Worm (Caenorhabditis elegans) whole organism, L4 larva: ENCODE results near the gene fil-1.

ENCODE experiments used
- D1046.2 ChIP-seq: fragments of 200-800 bp; sonication (Bioruptor generic); IDR thresholded peaks from 2 replicates; pipeline ENCODE4 v1.3.6; 2022; ENCODE audit warnings: missing genetic modification characterization, missing compliant biosample characterization
- F10B5.3 ChIP-seq: sonication (generic microtip); optimal IDR thresholded peaks from 2 replicates; lab custom pipeline; 2016; ENCODE audit warnings: mild to moderate bottlenecking, missing genetic modification characterization, missing compliant biosample characterization
- Y5F2A.4 ChIP-seq: fragments of 200-800 bp; sonication (Bioruptor generic); optimal IDR thresholded peaks from 2 replicates; lab custom pipeline; 2018; ENCODE audit warnings: mild to moderate bottlenecking, missing genetic modification characterization, missing compliant biosample characterization
- Y75B8A.6 ChIP-seq: fragments of 200-800 bp; sonication (Bioruptor generic); IDR thresholded peaks from 2 replicates; pipeline ENCODE4 v1.3.6; 2022; ENCODE audit warnings: missing genetic modification reagents, missing genetic modification characterization, missing compliant biosample characterization
- ZK546.5 ChIP-seq, 2 experiments: sonication (generic microtip); optimal IDR thresholded peaks; 2 replicates each; lab custom pipeline; 2017; ENCODE audit warnings: missing biosample characterization in 2 of 2, missing genetic modification characterization in 2 of 2
- aly-2 ChIP-seq: sonication (generic microtip); optimal IDR thresholded peaks from 2 replicates; lab custom pipeline; 2018; ENCODE audit warnings: missing biosample characterization, missing genetic modification characterization
- ama-1 ChIP-seq: fragments of 150-350 bp; optimal IDR thresholded peaks from 2 replicates; lab custom pipeline; 2014; ENCODE audit warnings: inconsistent platforms, mixed read lengths
- arid-1 ChIP-seq: fragments of 200-800 bp; sonication (Bioruptor generic); conservative IDR thresholded peaks from 2 replicates; pipeline ENCODE4 v1.3.6; 2022; ENCODE audit warnings: missing genetic modification reagents, missing genetic modification characterization, missing compliant biosample characterization
- attf-4 ChIP-seq: sonication (generic microtip); optimal IDR thresholded peaks from 3 replicates; lab custom pipeline; 2017; ENCODE audit warnings: missing biosample characterization, missing genetic modification characterization
- ceh-20 ChIP-seq: fragments of 200-800 bp; sonication (Bioruptor generic); IDR thresholded peaks from 2 replicates; pipeline ENCODE4 v1.3.6; 2022; ENCODE audit warnings: missing genetic modification reagents, missing genetic modification characterization, missing compliant biosample characterization
- ceh-44 ChIP-seq: fragments of 200-800 bp; sonication (Bioruptor generic); IDR thresholded peaks from 2 replicates; pipeline ENCODE4 v1.3.6; 2022; ENCODE audit warnings: missing genetic modification reagents, missing genetic modification characterization, missing compliant biosample characterization
- ceh-82 ChIP-seq: sonication (generic microtip); optimal IDR thresholded peaks from 2 replicates; lab custom pipeline; 2017; ENCODE audit warnings: missing biosample characterization, missing genetic modification characterization
- ctbp-1 ChIP-seq: fragments of 200-800 bp; sonication (Bioruptor generic); IDR thresholded peaks from 2 replicates; pipeline ENCODE4 v1.3.6; 2022; ENCODE audit warnings: missing genetic modification reagents, missing genetic modification characterization, missing compliant biosample characterization
- daf-12 ChIP-seq: fragments of 150-350 bp; optimal IDR thresholded peaks from 2 replicates; lab custom pipeline; 2014; ENCODE audit warnings: missing biosample characterization, missing genetic modification reagents, missing genetic modification characterization
- daf-19 ChIP-seq: fragments of 200-800 bp; sonication (Bioruptor generic); conservative IDR thresholded peaks from 2 replicates; pipeline ENCODE4 v1.3.6; 2022; ENCODE audit warnings: missing genetic modification characterization, missing compliant biosample characterization
- daf-8 ChIP-seq: fragments of 200-800 bp; sonication (Bioruptor generic); IDR thresholded peaks from 2 replicates; pipeline ENCODE4 v1.3.6; 2022; ENCODE audit warnings: missing genetic modification characterization, missing compliant biosample characterization
- dmd-6 ChIP-seq: fragments of 200-800 bp; sonication (Bioruptor generic); IDR thresholded peaks from 2 replicates; pipeline ENCODE4 v1.3.6; 2022; ENCODE audit warnings: missing genetic modification reagents, missing genetic modification characterization, missing compliant biosample characterization
- fkh-10 ChIP-seq: fragments of 150-350 bp; optimal IDR thresholded peaks from 2 replicates; lab custom pipeline; 2014; ENCODE audit warnings: missing biosample characterization, missing genetic modification reagents, missing genetic modification characterization
- gei-8 ChIP-seq: fragments of 200-800 bp; sonication (Bioruptor generic); optimal IDR thresholded peaks from 2 replicates; lab custom pipeline; 2018; ENCODE audit warnings: mild to moderate bottlenecking, missing genetic modification characterization, missing compliant biosample characterization
- hlh-30 ChIP-seq: sonication (generic microtip); optimal IDR thresholded peaks from 2 replicates; lab custom pipeline; 2017; ENCODE audit warnings: antibody characterized with exemption, mild to moderate bottlenecking, missing genetic modification characterization, missing compliant biosample characterization; ENCODE audit not compliant: insufficient read depth
- hmg-1.1 ChIP-seq: fragments of 200-800 bp; sonication (Bioruptor generic); IDR thresholded peaks from 2 replicates; pipeline ENCODE4 v1.3.6; 2022; ENCODE audit warnings: missing genetic modification reagents, missing genetic modification characterization, missing compliant biosample characterization
- jun-1 ChIP-seq: fragments of 150-350 bp; optimal IDR thresholded peaks from 2 replicates; lab custom pipeline; 2014; ENCODE audit warnings: missing biosample characterization, missing genetic modification reagents, missing genetic modification characterization
- lim-7 ChIP-seq: fragments of 200-800 bp; sonication (Bioruptor generic); IDR thresholded peaks from 2 replicates; pipeline ENCODE4 v1.3.6; 2022; ENCODE audit warnings: missing genetic modification characterization, missing compliant biosample characterization
- lin-13 ChIP-seq: fragments of 150-350 bp; optimal IDR thresholded peaks from 2 replicates; lab custom pipeline; 2014; ENCODE audit warnings: missing biosample characterization, missing genetic modification reagents, missing genetic modification characterization
- lin-38 ChIP-seq: fragments of 200-800 bp; sonication (Bioruptor generic); IDR thresholded peaks from 2 replicates; pipeline ENCODE4 v1.3.6; 2022; ENCODE audit warnings: missing genetic modification reagents, missing genetic modification characterization, missing compliant biosample characterization
- lir-3 ChIP-seq: sonication (generic microtip); optimal IDR thresholded peaks from 2 replicates; lab custom pipeline; 2016; ENCODE audit warnings: mild to moderate bottlenecking, missing genetic modification characterization, missing compliant biosample characterization
- madf-5 ChIP-seq, 2 experiments: fragments of 200-800 bp; sonication (Bioruptor generic); IDR thresholded peaks; 2 replicates each; pipeline ENCODE4 v1.3.6; 2022; ENCODE audit warnings: missing compliant biosample characterization in 2 of 2, missing genetic modification characterization in 2 of 2
- madf-9 ChIP-seq: fragments of 200-800 bp; sonication (Bioruptor generic); conservative IDR thresholded peaks from 2 replicates; pipeline ENCODE4 v1.3.6; 2022; ENCODE audit warnings: missing genetic modification reagents, missing genetic modification characterization, missing compliant biosample characterization
- mdt-29 ChIP-seq: fragments of 200-800 bp; sonication (Bioruptor generic); IDR thresholded peaks from 2 replicates; pipeline ENCODE4 v1.3.6; 2022; ENCODE audit warnings: missing genetic modification reagents, missing genetic modification characterization, missing compliant biosample characterization
- mep-1 ChIP-seq: fragments of 150-350 bp; sonication (generic microtip); optimal IDR thresholded peaks from 3 replicates; lab custom pipeline; 2014; ENCODE audit warnings: missing biosample characterization, missing genetic modification characterization
- mxl-2 ChIP-seq: fragments of 200-800 bp; sonication (Bioruptor generic); conservative IDR thresholded peaks from 2 replicates; pipeline ENCODE4 v1.3.6; 2022; ENCODE audit warnings: missing genetic modification reagents, missing genetic modification characterization, missing compliant biosample characterization
- mxl-3 ChIP-seq: fragments of 200-800 bp; sonication (Bioruptor generic); optimal IDR thresholded peaks from 2 replicates; lab custom pipeline; 2018; ENCODE audit warnings: mild to moderate bottlenecking, missing genetic modification characterization, missing compliant biosample characterization
- nhr-25 ChIP-seq: sonication (generic microtip); optimal IDR thresholded peaks from 2 replicates; lab custom pipeline; 2017; ENCODE audit warnings: missing genetic modification characterization, mild to moderate bottlenecking, missing compliant biosample characterization, antibody characterized with exemption, moderate library complexity, borderline replicate concordance; ENCODE audit not compliant: insufficient read depth
- nhr-41 ChIP-seq: fragments of 200-800 bp; sonication (Bioruptor generic); IDR thresholded peaks from 2 replicates; pipeline ENCODE4 v1.3.6; 2022; ENCODE audit warnings: missing genetic modification reagents, missing genetic modification characterization, missing compliant biosample characterization
- nhr-42 ChIP-seq: fragments of 200-800 bp; sonication (Bioruptor generic); IDR thresholded peaks from 2 replicates; pipeline ENCODE4 v1.3.6; 2022; ENCODE audit warnings: missing genetic modification characterization, missing compliant biosample characterization
- nhr-77 ChIP-seq: fragments of 150-350 bp; optimal IDR thresholded peaks from 2 replicates; lab custom pipeline; 2014; ENCODE audit warnings: missing biosample characterization, missing genetic modification characterization
- php-3 ChIP-seq: fragments of 200-800 bp; sonication (Bioruptor generic); IDR thresholded peaks from 2 replicates; pipeline ENCODE4 v1.3.6; 2022; ENCODE audit warnings: missing genetic modification reagents, missing genetic modification characterization, missing compliant biosample characterization
- pqm-1 ChIP-seq: sonication (generic microtip); optimal IDR thresholded peaks from 2 replicates; lab custom pipeline; 2017; ENCODE audit warnings: missing biosample characterization, missing genetic modification characterization
- set-16 ChIP-seq: fragments of 200-800 bp; sonication (Bioruptor generic); IDR thresholded peaks from 2 replicates; pipeline ENCODE4 v1.3.6; 2022; ENCODE audit warnings: missing genetic modification reagents, missing genetic modification characterization, missing compliant biosample characterization
- skn-1 ChIP-seq: fragments of 150-350 bp; optimal IDR thresholded peaks from 2 replicates; lab custom pipeline; 2014; ENCODE audit warnings: missing biosample characterization, missing genetic modification characterization
- snpc-1.2 ChIP-seq: fragments of 200-800 bp; sonication (Bioruptor generic); IDR thresholded peaks from 2 replicates; pipeline ENCODE4 v1.3.6; 2022; ENCODE audit warnings: missing genetic modification reagents, missing genetic modification characterization, missing compliant biosample characterization
- snpc-4 ChIP-seq: fragments of 150-350 bp; optimal IDR thresholded peaks from 2 replicates; lab custom pipeline; 2014; ENCODE audit warnings: missing biosample characterization, missing genetic modification characterization
- tra-1 ChIP-seq: fragments of 200-800 bp; sonication (Bioruptor generic); IDR thresholded peaks from 2 replicates; pipeline ENCODE4 v1.3.6; 2022; ENCODE audit warnings: missing genetic modification reagents, missing genetic modification characterization, missing compliant biosample characterization
- unc-62 ChIP-seq, 3 experiments: fragments of 150-350 bp in 1 of 3; sonication (generic microtip); optimal IDR thresholded peaks in 2 of 3; peaks in 1 of 3; 1 replicate in 1 of 3; 2 replicates in 2 of 3; lab custom pipeline; 2014 to 2017; ENCODE audit warnings: missing biosample characterization in 3 of 3, missing genetic modification characterization in 3 of 3, missing genetic modification reagents in 3 of 3, missing genotype in 1 of 3
- zfp-2 ChIP-seq: sonication (generic microtip); optimal IDR thresholded peaks from 2 replicates; lab custom pipeline; 2016; ENCODE audit warnings: mild to moderate bottlenecking, missing genetic modification characterization, missing compliant biosample characterization
- zfp-3 ChIP-seq: fragments of 200-800 bp; sonication (Bioruptor generic); conservative IDR thresholded peaks from 2 replicates; pipeline ENCODE4 v1.3.6; 2022; ENCODE audit warnings: missing genetic modification reagents, missing genetic modification characterization, missing compliant biosample characterization
- zip-11 ChIP-seq: fragments of 200-800 bp; sonication (Bioruptor generic); IDR thresholded peaks from 2 replicates; pipeline ENCODE4 v1.3.6; 2022; ENCODE audit warnings: missing genetic modification characterization, missing compliant biosample characterization
- zip-2 ChIP-seq: fragments of 150-350 bp; optimal IDR thresholded peaks from 2 replicates; lab custom pipeline; 2014; ENCODE audit warnings: missing biosample characterization, missing genetic modification characterization
- ztf-11 ChIP-seq: fragments of 150-350 bp; optimal IDR thresholded peaks from 2 replicates; lab custom pipeline; 2014; ENCODE audit warnings: missing biosample characterization, missing genetic modification characterization
- ztf-7 ChIP-seq: fragments of 150-350 bp; optimal IDR thresholded peaks from 2 replicates; lab custom pipeline; 2014; ENCODE audit warnings: missing biosample characterization, missing genetic modification characterization

fil-1 gene

ce11 chrV:15000055-15000704, 6.5 kb downstream of the fil-1 start, which contains the start of gene rps-16:
Gene rps-16 (minus strand): TSS chrV:15000541.
- TF ChIP-seq lim-7 (GFP tag; lab: Robert Waterston, UW) (no peak), ztf-11 (tag; lab: Kevin White, UChicago) (no peak), Y75B8A.6 (no peak), madf-5 (GFP tag; IDR thresholded peaks at IDR 0.05; lab: Robert Waterston, UW) (0 out of 4 replicates have a peak, but pooled peaks of 1 of the 2 experiments have one; percentile 38), zfp-3 (GFP tag; lab: Robert Waterston, UW) (no peak), madf-9 (GFP tag; lab: Robert Waterston, UW) (no peak), ztf-7 (no peak), ceh-44 (GFP tag; lab: Robert Waterston, UW) (no peak), ceh-82 (tag; lab: Kevin White, UChicago) (no peak), Y5F2A.4 (GFP tag; lab: Kevin White, UChicago) (peak; percentile 47), snpc-4 (tag; lab: Kevin White, UChicago) (no peak), daf-8 (no peak), snpc-1.2 (peak; percentile 10; the same call in 1 of the 2 replicates), arid-1 (GFP tag; lab: Robert Waterston, UW) (no peak), ama-1 (lab: Kevin White, UChicago) (no peak), nhr-41 (GFP tag; lab: Robert Waterston, UW) (no peak), zip-11 (no peak), mxl-2 (GFP tag; lab: Robert Waterston, UW) (no peak), jun-1 (tag; lab: Kevin White, UChicago) (no peak), D1046.2 (GFP tag; lab: Robert Waterston, UW) (no peak), nhr-77 (tag; lab: Kevin White, UChicago) (no peak), lir-3 (tag; lab: Kevin White, UChicago) (no peak), nhr-42 (no peak), ctbp-1 (GFP tag; lab: Robert Waterston, UW) (peak; percentile 65; the same call in 1 of the 2 replicates), zfp-2 (tag; lab: Kevin White, UChicago) (no peak), nhr-25 (peak; percentile 32), unc-62 (GFP tag; optimal IDR thresholded peaks at IDR 0.05 in 1 of 2; lab: Kevin White, UChicago) (peak in 1 of 2 experiments; percentile 81), unc-62 (tag; optimal IDR thresholded peaks at IDR 0.05; lab: Kevin White, UChicago) (no peak), daf-19 (GFP tag; lab: Robert Waterston, UW) (peak; percentile 54; the same call in 1 of the 2 replicates), pqm-1 (no peak), php-3 (GFP tag; lab: Robert Waterston, UW) (no peak; the same call in 1 of the 2 replicates), F10B5.3 (no peak), mdt-29 (GFP tag; lab: Robert Waterston, UW) (peak; percentile 68; the same call in 1 of the 2 replicates), aly-2 (tag; lab: Kevin White, UChicago) (peak; percentile 17), ceh-20 (GFP tag; lab: Robert Waterston, UW) (no peak), attf-4 (tag; lab: Kevin White, UChicago) (no peak), hlh-30 (no peak), hmg-1.1 (no peak), lin-13 (GFP tag; lab: Kevin White, UChicago) (peak; percentile 38), skn-1 (no peak), mxl-3 (GFP tag; lab: Kevin White, UChicago) (no peak), zip-2 (tag; lab: Kevin White, UChicago) (no peak), dmd-6 (GFP tag; lab: Robert Waterston, UW) (no peak), gei-8 (GFP tag; lab: Kevin White, UChicago) (no peak), ZK546.5 (tag; optimal IDR thresholded peaks at IDR 0.05; lab: Kevin White, UChicago) (no peak), daf-12 (tag; lab: Kevin White, UChicago) (no peak), set-16 (GFP tag; lab: Robert Waterston, UW) (peak; percentile 40; the same call in 1 of the 2 replicates), lin-38 (GFP tag; lab: Robert Waterston, UW) (peak; percentile 82), fkh-10 (GFP tag; lab: Kevin White, UChicago) (no peak), mep-1 (tag; lab: Kevin White, UChicago) (no peak), tra-1 (GFP tag; lab: Robert Waterston, UW) (no peak)
